Worm (Caenorhabditis elegans): ENCODE results near the gene srh-166.

Gene srh-166

ce11 chrV:20525816-20526459 is at the start of gene srh-166, which contains the start of gene Y38H6C.24:
TSS of gene srh-166 (minus strand) at chrV:20525866.
TSS of gene Y38H6C.24 (plus strand) at chrV:20526435.
- TF ChIP-seq fkh-8 (tag; optimal IDR thresholded peaks at IDR 0.05) (no peak), dpl-1 (GFP tag; optimal IDR thresholded peaks at IDR 0.05) (no peak), elt-3 (tag; optimal IDR thresholded peaks at IDR 0.05) (no peak), lin-15B (tag; optimal IDR thresholded peaks at IDR 0.05) (no peak), unc-30 (tag; optimal IDR thresholded peaks at IDR 0.05) (no peak), blmp-1 (tag; optimal IDR thresholded peaks at IDR 0.05) (no peak), lin-14 (GFP tag; optimal IDR thresholded peaks at IDR 0.05) (no peak), isw-1 (GFP tag; IDR thresholded peaks at IDR 0.05) (no peak), pqm-1 (tag; optimal IDR thresholded peaks at IDR 0.05) (peak; percentile 86), rnt-1 (tag; optimal IDR thresholded peaks at IDR 0.05) (no peak), nhr-90 (tag; optimal IDR thresholded peaks at IDR 0.05; ENCODE audit: poor library complexity) (no peak), ztf-4 (tag; optimal IDR thresholded peaks at IDR 0.05) (no peak), pax-3 (tag; optimal IDR thresholded peaks at IDR 0.05) (no peak), elt-2 (tag; optimal IDR thresholded peaks at IDR 0.05) (peak; percentile 77), skn-1 (tag; optimal IDR thresholded peaks at IDR 0.05) (no peak), mef-2 (tag; optimal IDR thresholded peaks at IDR 0.05) (no peak), nhr-20 (tag; optimal IDR thresholded peaks at IDR 0.05) (peak; percentile 23), efl-3 (GFP tag; optimal IDR thresholded peaks at IDR 0.05) (no peak), ceh-88 (GFP tag; IDR thresholded peaks at IDR 0.05) (no peak)

- TF ChIP-seq ceh-90 (tag; optimal IDR thresholded peaks at IDR 0.05) = no peak
- TF ChIP-seq sup-37 (GFP tag; optimal IDR thresholded peaks at IDR 0.05) = no peak
- TF ChIP-seq F16B12.6 (tag; optimal IDR thresholded peaks at IDR 0.05) = no peak
- no peak for TF ChIP-seq ztf-4 (tag; optimal IDR thresholded peaks at IDR 0.05)
- no peak for TF ChIP-seq pqm-1 (tag; optimal IDR thresholded peaks at IDR 0.05)
- TF ChIP-seq mef-2 (tag; optimal IDR thresholded peaks at IDR 0.05) = no peak
- TF ChIP-seq hlh-17 (GFP tag; optimal IDR thresholded peaks at IDR 0.05; ENCODE audit: borderline replicate concordance) = no peak
- TF ChIP-seq lin-39 (tag; optimal IDR thresholded peaks at IDR 0.05) = no peak
- TF ChIP-seq ceh-63 (GFP tag; optimal IDR thresholded peaks at IDR 0.05) = no peak
- TF ChIP-seq zag-1 (tag; optimal IDR thresholded peaks at IDR 0.05) = no peak
- TF ChIP-seq blmp-1 (tag; optimal IDR thresholded peaks at IDR 0.05) = no peak
- no peak for TF ChIP-seq snu-23 (GFP tag; optimal IDR thresholded peaks at IDR 0.05)
- TF ChIP-seq zip-4 (GFP tag; optimal IDR thresholded peaks at IDR 0.05) = no peak
- no peak for TF ChIP-seq nhr-11 (tag; optimal IDR thresholded peaks at IDR 0.05)
- no peak for TF ChIP-seq vab-15 (tag; optimal IDR thresholded peaks at IDR 0.05)
- no peak for TF ChIP-seq C34B4.2 (tag; optimal IDR thresholded peaks at IDR 0.05)
- no peak for TF ChIP-seq unc-30 (tag; optimal IDR thresholded peaks at IDR 0.05)
- no peak for TF ChIP-seq hlh-4 (tag; optimal IDR thresholded peaks at IDR 0.05)
- no peak for TF ChIP-seq lir-3 (tag; optimal IDR thresholded peaks at IDR 0.05; ENCODE audit: poor library complexity)
- TF ChIP-seq nhr-20 (tag; optimal IDR thresholded peaks at IDR 0.05) = no peak
Measured at ce11 chrV:20574872-20575271, 49.2 kb upstream of the srh-166 start.

- TF ChIP-seq efl-1 (optimal IDR thresholded peaks at IDR 0.05) = no peak
- peak in 1 of 2 experiments; percentile 4 for TF ChIP-seq efl-1 (GFP tag; optimal IDR thresholded peaks at IDR 0.05 in 1 of 2)
- no peak for TF ChIP-seq ama-1 (optimal IDR thresholded peaks at IDR 0.05)
Measured at ce11 chrV:20574314-20574713, 48.6 kb upstream of the srh-166 start, which contains the start of gene clec-263. TSS of gene clec-263 (plus strand) at chrV:20574614.

ce11 chrV:20573392-20573791 is 47.7 kb upstream of the srh-166 start, which contains the start of gene F26F2.5:
TSS of gene F26F2.5 (plus strand) at chrV:20573692.
- TF ChIP-seq nhr-47 (tag; optimal IDR thresholded peaks at IDR 0.05) (no peak), grh-1 (GFP tag; IDR thresholded peaks at IDR 0.05) (no peak), ets-5 (GFP tag; IDR thresholded peaks at IDR 0.05) (no peak), ces-1 (GFP tag; optimal IDR thresholded peaks at IDR 0.05) (no peak), mef-2 (tag; optimal IDR thresholded peaks at IDR 0.05) (no peak), efl-3 (GFP tag; optimal IDR thresholded peaks at IDR 0.05) (no peak), unc-62 (GFP tag; optimal IDR thresholded peaks at IDR 0.05) (no peak), elt-2 (tag; optimal IDR thresholded peaks at IDR 0.05) (no peak), zip-4 (GFP tag; optimal IDR thresholded peaks at IDR 0.05) (no peak), ceh-90 (tag; optimal IDR thresholded peaks at IDR 0.05) (no peak), fkh-4 (tag; optimal IDR thresholded peaks at IDR 0.05; ENCODE audit: borderline replicate concordance) (no peak), rnt-1 (tag; optimal IDR thresholded peaks at IDR 0.05) (no peak), aha-1 (tag; optimal IDR thresholded peaks at IDR 0.05) (no peak), snu-23 (GFP tag; optimal IDR thresholded peaks at IDR 0.05) (no peak), aly-2 (tag; optimal IDR thresholded peaks at IDR 0.05) (no peak), unc-98 (GFP tag; IDR thresholded peaks at IDR 0.05) (no peak), lin-15B (tag; optimal IDR thresholded peaks at IDR 0.05) (no peak)
